Worm (Caenorhabditis elegans) whole organism, early embryonic: ENCODE measurements around the gene smg-6.

Experiments used
- F13C5.2 ChIP-seq: sonication (generic microtip); optimal IDR thresholded peaks from 2 replicates; lab custom pipeline; 2017; ENCODE audit warnings: mild to moderate bottlenecking, missing genetic modification characterization, inconsistent platforms, missing compliant biosample characterization
- ama-1 ChIP-seq: fragments of 150-350 bp; optimal IDR thresholded peaks from 2 replicates; lab custom pipeline; 2014
- ceh-13 ChIP-seq: fragments of 200-800 bp; sonication (Bioruptor generic); optimal IDR thresholded peaks from 2 replicates; lab custom pipeline; 2018; ENCODE audit warnings: mild to moderate bottlenecking, missing genetic modification characterization, missing compliant biosample characterization
- ceh-36 ChIP-seq: sonication (generic microtip); optimal IDR thresholded peaks from 2 replicates; lab custom pipeline; 2016; ENCODE audit warnings: missing genetic modification characterization, inconsistent platforms, missing compliant biosample characterization
- hmg-4 ChIP-seq: fragments of 200-800 bp; sonication (Bioruptor generic); optimal IDR thresholded peaks from 2 replicates; lab custom pipeline; 2018; ENCODE audit warnings: mild to moderate bottlenecking, missing genetic modification characterization, missing compliant biosample characterization
- hnd-1 ChIP-seq: sonication (generic microtip); optimal IDR thresholded peaks from 2 replicates; lab custom pipeline; 2016; ENCODE audit warnings: missing genetic modification characterization, missing compliant biosample characterization
- sea-1 ChIP-seq: fragments of 200-800 bp; sonication (Bioruptor generic); conservative IDR thresholded peaks from 2 replicates; pipeline ENCODE4 v1.3.6; 2022; ENCODE audit warnings: missing genetic modification characterization, missing compliant biosample characterization
- tbx-11 ChIP-seq: fragments of 200-800 bp; sonication (Bioruptor generic); IDR thresholded peaks from 2 replicates; pipeline ENCODE4 v1.3.6; 2022; ENCODE audit warnings: missing genetic modification characterization, missing compliant biosample characterization

DNA sequence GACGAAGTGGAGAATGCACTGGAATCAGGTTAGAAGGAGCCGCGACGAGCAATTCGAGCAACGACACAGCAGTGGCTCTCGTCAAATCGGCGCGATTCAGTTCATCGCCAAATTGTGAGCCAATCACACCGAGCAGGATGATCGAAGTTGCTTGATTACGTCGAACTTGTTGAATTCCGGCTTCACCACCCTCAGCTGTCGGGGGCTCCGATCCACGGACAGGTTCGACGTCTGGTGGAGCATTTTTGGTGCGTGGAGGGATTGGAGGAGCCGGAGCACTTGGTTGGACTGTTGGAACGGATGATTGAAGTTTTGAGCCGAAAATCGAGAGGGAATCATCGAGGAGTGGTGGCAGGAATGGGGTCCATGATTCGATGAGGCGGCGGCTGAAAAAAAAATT is 41.8 kb downstream of the smg-6 start:
- TF ChIP-seq ama-1 (lab: Kevin White, UChicago) (no peak), sea-1 (GFP tag; lab: Robert Waterston, UW) (no peak), ceh-13 (no peak), ceh-36 (no peak), hmg-4 (GFP tag; lab: Kevin White, UChicago) (no peak), hnd-1 (tag; lab: Kevin White, UChicago) (no peak), tbx-11 (GFP tag; lab: Robert Waterston, UW) (no peak), F13C5.2 (no peak)
